Fruit fly (Drosophila melanogaster): ENCODE measurements around the gene Rpt2.

Gene Rpt2

DNA sequence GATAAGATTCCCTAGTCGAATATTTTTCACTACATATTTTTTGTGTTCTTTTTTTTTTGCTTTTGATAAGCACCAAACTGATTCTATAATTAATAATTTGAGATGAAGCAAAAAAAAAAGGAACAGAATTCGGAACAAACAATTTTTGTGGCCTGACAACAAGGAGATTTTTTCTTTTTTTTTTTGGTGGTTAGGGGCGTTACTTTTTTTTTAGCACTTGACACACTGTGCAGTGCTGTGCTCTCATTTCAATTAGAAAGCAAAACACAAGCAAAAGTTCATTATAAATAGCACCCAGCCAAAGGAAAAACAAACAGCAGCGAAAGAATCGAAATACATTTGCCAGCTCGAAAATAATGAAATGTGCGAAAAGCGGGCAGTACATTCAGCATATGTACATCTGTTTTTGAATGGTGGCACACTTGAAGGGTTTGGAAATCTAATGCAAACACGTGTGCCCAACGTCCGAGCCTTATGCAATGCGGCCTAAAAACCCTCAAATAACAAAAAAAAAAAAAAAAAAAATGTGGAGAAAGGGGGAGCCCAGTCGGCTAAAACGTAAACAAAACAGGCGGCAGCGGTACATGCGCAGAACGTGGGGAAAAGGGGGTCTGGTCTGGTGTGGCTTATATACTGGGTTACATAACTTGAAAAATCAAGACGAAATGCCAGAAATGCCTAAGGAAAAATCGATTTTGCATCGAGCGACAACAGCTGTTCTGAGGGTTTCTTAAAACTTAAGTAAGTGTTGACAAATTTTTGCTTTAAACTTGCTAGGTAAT lies 10.5 kb upstream of the Rpt2 start (continued):
- TF ChIP-seq YL-1 (GFP tag; optimal IDR thresholded peaks at IDR 0.05) (no peak), chm (GFP tag; IDR thresholded peaks at IDR 0.05) (no peak), CG10274 (GFP tag; optimal IDR thresholded peaks at IDR 0.05) (no peak), D19B (GFP tag; optimal IDR thresholded peaks at IDR 0.05) (peak; percentile 20), CG3847 (GFP tag; IDR thresholded peaks at IDR 0.05) (peak; percentile 32; the same call in 1 of the 2 replicates), tna (GFP tag; IDR thresholded peaks at IDR 0.05; ENCODE audit: partially characterized antibody) (no peak), maf-S (GFP tag; optimal IDR thresholded peaks at IDR 0.05) (no peak), Hand (GFP tag; optimal IDR thresholded peaks at IDR 0.05) (peak; percentile 28), crol (GFP tag; IDR thresholded peaks at IDR 0.05) (0 out of 2 replicates have a peak, but pooled peaks have one; percentile 14), CG4404 (GFP tag; IDR thresholded peaks at IDR 0.05) (0 out of 2 replicates have a peak, but pooled peaks have one; percentile 18), H2.0 (GFP tag; IDR thresholded peaks at IDR 0.05) (0 out of 2 replicates have a peak, but pooled peaks have one; percentile 9), tll (GFP tag; optimal IDR thresholded peaks at IDR 0.05) (no peak), schlank (tag; optimal IDR thresholded peaks at IDR 0.05) (no peak), ERR (GFP tag; optimal IDR thresholded peaks at IDR 0.05) (peak; percentile 30), B-H2 (GFP tag; optimal IDR thresholded peaks at IDR 0.05) (no peak), ewg (GFP tag; optimal IDR thresholded peaks at IDR 0.05) (peak; percentile 3), Chrac-16 (GFP tag; optimal IDR thresholded peaks at IDR 0.05) (peak; percentile 1), vvl (GFP tag; IDR thresholded peaks at IDR 0.05) (peak; percentile 64), CG10959 (GFP tag; IDR thresholded peaks at IDR 0.05) (no peak), Nf-YC (tag; optimal IDR thresholded peaks at IDR 0.05) (no peak), Atf6 (GFP tag; IDR thresholded peaks at IDR 0.05) (0 out of 2 replicates have a peak, but pooled peaks have one; percentile 11), CG12155 (GFP tag; optimal IDR thresholded peaks at IDR 0.05) (peak; percentile 9), E2f1 (GFP tag; IDR thresholded peaks at IDR 0.05) (peak; percentile 24; the same call in 1 of the 2 replicates), dmrt11E (tag; optimal IDR thresholded peaks at IDR 0.05) (no peak), CG34224 (GFP tag; IDR thresholded peaks at IDR 0.05; ENCODE audit: partially characterized antibody) (no peak), NFAT (GFP tag; IDR thresholded peaks at IDR 0.05) (no peak), CG17359 (tag; optimal IDR thresholded peaks at IDR 0.05) (peak; percentile 43), CG7357 (GFP tag; IDR thresholded peaks at IDR 0.05) (no peak), cad (GFP tag; optimal IDR thresholded peaks at IDR 0.05) (no peak), Blimp-1 (GFP tag; optimal IDR thresholded peaks at IDR 0.05) (peak; percentile 27), Rx (GFP tag; IDR thresholded peaks at IDR 0.05) (peak; percentile 25; the same call in 1 of the 2 replicates), fd96Cb (tag; optimal IDR thresholded peaks at IDR 0.05) (peak; percentile 8), CG17186 (GFP tag; optimal IDR thresholded peaks at IDR 0.05) (no peak), Dad (GFP tag; optimal IDR thresholded peaks at IDR 0.05) (no peak), dpn (GFP tag; optimal IDR thresholded peaks at IDR 0.05) (peak; percentile 6 to 42), CG8388 (GFP tag; optimal IDR thresholded peaks at IDR 0.05) (peak; percentile 24), CG11723 (GFP tag; optimal IDR thresholded peaks at IDR 0.05) (no peak), CG13287 (GFP tag; IDR thresholded peaks at IDR 0.05; ENCODE audit: partially characterized antibody) (0 out of 2 replicates have a peak, but pooled peaks have one; percentile 7), hkb (optimal IDR thresholded peaks at IDR 0.05) (no peak), hkb (GFP tag; IDR thresholded peaks at IDR 0.05) (peak; percentile 40; the same call in 1 of the 2 replicates), prd (optimal IDR thresholded peaks at IDR 0.05) (no peak), prd (GFP tag; IDR thresholded peaks at IDR 0.05) (peak; percentile 75), Ptx1 (GFP tag; IDR thresholded peaks at IDR 0.05) (peak; percentile 52), HmgZ (tag; optimal IDR thresholded peaks at IDR 0.05) (no peak), mirr (GFP tag; optimal IDR thresholded peaks at IDR 0.05) (no peak), CG32772 (GFP tag; IDR thresholded peaks at IDR 0.05) (peak; percentile 21; the same call in 1 of the 2 replicates), CG3407 (GFP tag; optimal IDR thresholded peaks at IDR 0.05) (no peak), insv (GFP tag; optimal IDR thresholded peaks at IDR 0.05) (no peak), CG18476 (GFP tag; optimal IDR thresholded peaks at IDR 0.05) (peak; percentile 3)

Measured in whole organism, embryonic.